Worm (Caenorhabditis elegans): ENCODE measurements around the gene C06B3.16.

DNA sequence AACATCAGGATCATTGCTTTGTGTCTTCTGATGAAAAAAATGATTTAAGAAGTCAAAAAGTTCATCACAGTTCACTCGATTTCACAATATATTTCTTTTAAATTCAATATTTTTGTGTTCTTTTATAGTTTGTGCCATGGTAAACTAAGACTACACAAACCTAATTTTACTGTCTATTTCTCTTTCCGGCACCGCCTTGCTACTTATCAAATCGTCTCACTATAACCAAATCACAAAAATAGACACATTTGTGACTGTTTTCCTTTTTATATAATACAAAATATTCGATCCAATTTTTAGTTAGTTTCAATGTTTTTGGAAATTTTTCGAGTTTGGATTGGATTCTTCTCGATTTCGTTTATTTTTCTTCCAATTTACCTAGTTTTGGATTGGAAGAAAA lies 22.7 kb downstream of the C06B3.16 start, which contains the start of gene swt-6:
- TF ChIP-seq ama-1 (optimal IDR thresholded peaks at IDR 0.05): no peak
- no peak for TF ChIP-seq B0310.2 (tag; optimal IDR thresholded peaks at IDR 0.05)
- no peak for TF ChIP-seq aly-1 (tag; optimal IDR thresholded peaks at IDR 0.05)
- TF ChIP-seq sea-1 (GFP tag; conservative IDR thresholded peaks at IDR 0.05): no peak
- no peak for TF ChIP-seq scrt-1 (GFP tag; IDR thresholded peaks at IDR 0.05)
- no peak for TF ChIP-seq F13C5.2 (tag; optimal IDR thresholded peaks at IDR 0.05)
- no peak for TF ChIP-seq tbx-11 (GFP tag; IDR thresholded peaks at IDR 0.05)
- no peak for TF ChIP-seq ets-7 (tag; optimal IDR thresholded peaks at IDR 0.05)
- TF ChIP-seq hnd-1 (tag; optimal IDR thresholded peaks at IDR 0.05): no peak
- no peak for TF ChIP-seq tra-4 (tag; optimal IDR thresholded peaks at IDR 0.05)
- TF ChIP-seq ceh-13 (GFP tag; optimal IDR thresholded peaks at IDR 0.05): no peak
- no peak for TF ChIP-seq hmg-4 (GFP tag; optimal IDR thresholded peaks at IDR 0.05)

Data from whole organism, early embryonic.